Worm (Caenorhabditis elegans): ENCODE measurements around the gene pals-38.

DNA sequence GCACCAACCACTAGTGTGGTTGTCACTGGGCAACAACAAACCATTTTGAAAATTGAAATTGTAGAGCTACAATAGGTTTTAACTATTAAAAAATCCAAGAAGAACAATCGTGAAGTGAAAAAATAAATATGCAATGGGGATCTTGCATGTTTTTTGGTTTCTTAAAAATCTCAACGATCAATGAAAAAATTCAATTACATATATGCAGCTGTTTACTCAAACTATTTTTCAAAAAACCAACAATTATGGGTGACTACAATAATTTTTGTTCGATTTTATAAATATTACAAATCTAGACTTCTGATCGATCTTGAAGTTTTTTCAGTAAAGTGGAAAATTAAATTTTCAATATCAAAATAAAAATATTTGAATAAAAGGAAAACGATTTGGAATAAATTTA is 38.3 kb downstream of the pals-38 start, which contains the start of gene cdr-4:
- TF ChIP-seq pha-4 (tag; optimal IDR thresholded peaks at IDR 0.05) (no peak), snpc-4 (GFP tag; optimal IDR thresholded peaks at IDR 0.05) (no peak), snpc-4 (tag; optimal IDR thresholded peaks at IDR 0.05) (no peak), nhr-179 (tag; optimal IDR thresholded peaks at IDR 0.05) (no peak), ZK185.1 (tag; optimal IDR thresholded peaks at IDR 0.05; ENCODE audit: poor library complexity, severe bottlenecking) (no peak), ztf-18 (tag; optimal IDR thresholded peaks at IDR 0.05) (no peak)
